Worm (Caenorhabditis elegans) whole organism, L1 larva: Measurements from ENCODE around the gene B0244.16.

ENCODE experiments used
- ces-1 ChIP-seq: fragments of 150-350 bp; optimal IDR thresholded peaks from 2 replicates; lab custom pipeline; 2014; ENCODE audit warnings: missing biosample characterization, missing genetic modification reagents, missing genetic modification characterization
- ets-5 ChIP-seq: fragments of 200-800 bp; sonication (Bioruptor generic); IDR thresholded peaks from 2 replicates; pipeline ENCODE4 v1.3.6; 2022; ENCODE audit warnings: missing genetic modification characterization, missing compliant biosample characterization
- lir-3 ChIP-seq: sonication (generic microtip); optimal IDR thresholded peaks from 2 replicates; lab custom pipeline; 2016; ENCODE audit warnings: mild to moderate bottlenecking, missing genetic modification characterization, moderate library complexity, missing compliant biosample characterization; ENCODE audit not compliant: poor library complexity
- mep-1 ChIP-seq: fragments of 150-350 bp; optimal IDR thresholded peaks from 2 replicates; lab custom pipeline; 2014; ENCODE audit warnings: missing biosample characterization, missing genetic modification characterization
- nhr-28 ChIP-seq: fragments of 150-350 bp; optimal IDR thresholded peaks from 2 replicates; lab custom pipeline; 2014; ENCODE audit warnings: missing biosample characterization, missing genetic modification characterization

- TF ChIP-seq ces-1 (GFP tag; lab: Kevin White, UChicago) (no peak), lir-3 (tag; lab: Kevin White, UChicago) (no peak), mep-1 (tag; lab: Kevin White, UChicago) (no peak), ets-5 (GFP tag; lab: Robert Waterston, UW) (no peak), nhr-28 (tag; lab: Kevin White, UChicago) (no peak)
Observed at ce11 chrIII:5708024-5708423, 32.7 kb upstream of the B0244.16 start.
